Fruit fly (Drosophila melanogaster): Measurements from ENCODE around the gene crq.

Gene crq

DNA sequence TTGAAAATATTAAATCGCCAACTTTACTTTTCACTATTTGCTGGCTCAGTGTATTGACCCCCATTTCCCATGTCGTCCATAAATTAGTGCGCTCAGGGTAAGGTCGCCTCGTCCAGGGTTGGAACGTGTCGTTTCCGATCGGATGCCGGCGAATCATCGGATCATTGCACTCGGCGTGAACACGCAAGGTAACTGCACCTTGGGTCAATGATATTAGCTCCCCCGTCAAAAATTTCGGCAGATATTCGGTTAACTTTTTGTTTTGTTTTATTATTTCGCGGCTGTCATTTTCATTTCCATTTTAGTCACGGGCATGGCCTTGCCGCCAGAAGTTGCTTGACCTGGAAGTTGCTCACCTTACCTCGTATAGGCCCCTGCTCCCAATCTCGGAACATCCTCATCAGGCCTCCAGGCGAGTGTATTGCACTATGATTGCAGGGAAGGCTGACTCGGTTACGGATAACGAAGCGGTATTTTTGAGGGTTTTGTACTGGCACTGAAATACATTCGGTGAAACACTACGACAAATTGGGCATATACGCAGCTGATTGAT is 35.8 kb upstream of the crq start:
- TF ChIP-seq cnc (optimal IDR thresholded peaks at IDR 0.05) (no peak), CG12768 (GFP tag; optimal IDR thresholded peaks at IDR 0.05) (no peak), CG7101 (tag; optimal IDR thresholded peaks at IDR 0.05) (no peak), ovo (GFP tag; optimal IDR thresholded peaks at IDR 0.05) (no peak)

DNA sequence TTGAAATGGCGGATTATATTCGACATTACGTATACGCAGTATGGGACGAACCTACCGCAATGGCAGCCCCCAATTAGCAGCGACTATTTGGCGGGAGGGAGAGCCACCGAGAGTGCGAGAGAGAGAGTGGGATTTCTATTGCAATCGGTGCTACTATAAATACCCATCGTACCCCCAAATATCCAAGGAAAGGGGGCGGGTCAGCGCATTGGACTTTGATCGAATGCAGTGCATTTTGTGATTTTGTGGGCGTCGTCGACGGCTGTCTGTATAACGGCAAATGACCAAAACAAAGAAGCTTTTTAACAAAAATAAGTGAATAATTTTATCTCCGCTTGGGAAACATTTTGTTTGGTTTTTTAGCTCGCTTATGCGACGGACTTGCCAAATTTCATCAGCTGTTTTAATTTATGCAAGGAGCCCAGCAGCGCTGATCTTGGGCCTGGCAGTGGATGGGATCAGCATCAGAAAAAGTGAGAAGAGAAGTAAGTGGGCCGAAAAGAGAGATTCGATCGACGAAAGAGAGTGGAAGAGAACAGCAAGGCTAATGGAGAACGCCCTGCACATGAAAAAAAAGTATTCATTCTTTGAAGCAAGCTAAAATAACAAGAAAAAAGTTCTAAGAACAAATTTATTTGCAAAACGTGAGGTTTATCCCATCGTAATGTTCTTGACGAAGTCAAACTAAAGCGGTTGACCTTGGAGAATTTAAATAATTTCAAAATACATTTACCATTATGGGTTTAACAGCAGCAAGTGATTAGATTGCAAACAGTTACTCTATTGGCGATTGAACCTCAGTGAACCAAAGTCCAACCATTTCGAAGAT is 35.1 kb upstream of the crq start:
- peak; percentile 75 for TF ChIP-seq CG12768 (GFP tag; optimal IDR thresholded peaks at IDR 0.05)
- TF ChIP-seq toe (GFP tag; optimal IDR thresholded peaks at IDR 0.05) = peak; percentile 11
- TF ChIP-seq Clk (GFP tag; optimal IDR thresholded peaks at IDR 0.05) = no peak
- no peak for TF ChIP-seq Mnt (GFP tag; optimal IDR thresholded peaks at IDR 0.05)
- TF ChIP-seq kay (GFP tag; ENCODE audit: borderline replicate concordance) = peak; percentile 91
- TF ChIP-seq Hr96 (GFP tag; optimal IDR thresholded peaks at IDR 0.05) = no peak
- TF ChIP-seq cnc (optimal IDR thresholded peaks at IDR 0.05) = no peak
- TF ChIP-seq CG7045 (GFP tag; optimal IDR thresholded peaks at IDR 0.05) = peak; percentile 2
- TF ChIP-seq bab1 (GFP tag; optimal IDR thresholded peaks at IDR 0.05) = no peak
- TF ChIP-seq CG11617 (GFP tag; optimal IDR thresholded peaks at IDR 0.05) = no peak
- no peak for TF ChIP-seq Crg-1 (GFP tag; optimal IDR thresholded peaks at IDR 0.05)
- TF ChIP-seq CG1620 (GFP tag; optimal IDR thresholded peaks at IDR 0.05) = no peak
- no peak for TF ChIP-seq cic (GFP tag; optimal IDR thresholded peaks at IDR 0.05)
- TF ChIP-seq CG7101 (tag; optimal IDR thresholded peaks at IDR 0.05) = no peak
- no peak for TF ChIP-seq tj (GFP tag; optimal IDR thresholded peaks at IDR 0.05)
- no peak for TF ChIP-seq ovo (GFP tag; optimal IDR thresholded peaks at IDR 0.05)
- no peak for TF ChIP-seq pad (GFP tag; optimal IDR thresholded peaks at IDR 0.05)
- no peak for TF ChIP-seq CG5204 (GFP tag; optimal IDR thresholded peaks at IDR 0.05)
- TF ChIP-seq CG33017 (tag; optimal IDR thresholded peaks at IDR 0.05) = no peak
- no peak for TF ChIP-seq CG14711 (tag; optimal IDR thresholded peaks at IDR 0.05)

DNA sequence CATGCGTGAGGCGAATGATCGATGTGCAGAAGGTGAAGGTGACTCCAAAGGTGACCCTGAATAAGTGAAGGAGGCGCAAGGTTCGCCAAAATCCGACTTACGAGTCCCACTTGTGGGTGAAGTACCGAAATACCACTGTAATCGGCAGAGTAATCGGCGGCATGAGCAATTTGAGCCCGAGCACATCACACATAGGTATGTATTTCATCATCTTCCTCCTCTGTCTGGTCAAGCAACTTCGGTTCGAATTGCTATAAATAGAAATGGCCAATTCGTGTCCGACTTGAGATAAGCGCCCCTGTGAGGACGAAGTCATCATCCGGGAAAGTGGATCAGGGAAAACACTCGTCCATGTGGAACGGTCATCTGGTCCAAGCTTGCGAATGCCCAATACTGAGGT is 34.3 kb upstream of the crq start:
- TF ChIP-seq CG1620 (GFP tag; optimal IDR thresholded peaks at IDR 0.05) (no peak), Clk (GFP tag; optimal IDR thresholded peaks at IDR 0.05) (no peak), Hr96 (GFP tag; optimal IDR thresholded peaks at IDR 0.05) (no peak), Crg-1 (GFP tag; optimal IDR thresholded peaks at IDR 0.05) (no peak), ovo (GFP tag; optimal IDR thresholded peaks at IDR 0.05) (no peak), cnc (optimal IDR thresholded peaks at IDR 0.05) (no peak), tj (GFP tag; optimal IDR thresholded peaks at IDR 0.05) (no peak), CG5204 (GFP tag; optimal IDR thresholded peaks at IDR 0.05) (no peak), CG12768 (GFP tag; optimal IDR thresholded peaks at IDR 0.05) (no peak), CG7101 (tag; optimal IDR thresholded peaks at IDR 0.05) (no peak), bab1 (GFP tag; optimal IDR thresholded peaks at IDR 0.05) (no peak), CG7045 (GFP tag; optimal IDR thresholded peaks at IDR 0.05) (no peak), CG14711 (tag; optimal IDR thresholded peaks at IDR 0.05) (no peak)

DNA sequence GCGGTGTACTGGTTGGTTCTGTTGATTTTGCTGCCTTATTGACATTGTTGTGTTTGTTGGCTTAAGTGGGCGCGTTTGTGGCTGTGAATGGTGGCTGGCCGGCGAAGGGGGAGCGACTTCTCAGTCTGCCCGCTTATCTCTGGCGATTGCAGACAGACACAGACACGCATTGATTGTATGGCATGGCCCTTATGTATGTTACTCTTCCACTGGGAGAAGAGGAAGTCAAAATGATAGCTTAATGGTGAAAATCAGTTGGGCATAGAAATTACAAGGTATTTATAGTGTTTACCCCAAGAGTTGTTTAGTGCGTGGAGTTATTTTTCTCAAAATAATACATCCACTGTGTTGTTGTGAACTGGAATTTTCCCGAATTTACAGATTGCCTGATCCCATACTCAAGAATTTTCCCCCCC is 33.0 kb upstream of the crq start:
- TF ChIP-seq CG1620 (GFP tag; optimal IDR thresholded peaks at IDR 0.05) = peak; percentile 89
- no peak for TF ChIP-seq cnc (optimal IDR thresholded peaks at IDR 0.05)
- peak; percentile 99 for TF ChIP-seq cic (GFP tag; optimal IDR thresholded peaks at IDR 0.05)
- peak; percentile 93 for TF ChIP-seq kay (GFP tag; ENCODE audit: borderline replicate concordance)
- TF ChIP-seq CG11617 (GFP tag; optimal IDR thresholded peaks at IDR 0.05) = peak; percentile 91
- peak; percentile 86 for TF ChIP-seq Hr96 (GFP tag; optimal IDR thresholded peaks at IDR 0.05)
- no peak for TF ChIP-seq bab1 (GFP tag; optimal IDR thresholded peaks at IDR 0.05)
- TF ChIP-seq CG12768 (GFP tag; optimal IDR thresholded peaks at IDR 0.05) = peak; percentile 96
- TF ChIP-seq ovo (GFP tag; optimal IDR thresholded peaks at IDR 0.05) = peak; percentile 99
- no peak for TF ChIP-seq toe (GFP tag; optimal IDR thresholded peaks at IDR 0.05)
- peak; percentile 76 for TF ChIP-seq Clk (GFP tag; optimal IDR thresholded peaks at IDR 0.05)
- peak; percentile 68 for TF ChIP-seq CG5204 (GFP tag; optimal IDR thresholded peaks at IDR 0.05)
- peak; percentile 28 for TF ChIP-seq tj (GFP tag; optimal IDR thresholded peaks at IDR 0.05)
- TF ChIP-seq CG33017 (tag; optimal IDR thresholded peaks at IDR 0.05) = peak; percentile 79
- TF ChIP-seq pad (GFP tag; optimal IDR thresholded peaks at IDR 0.05) = peak; percentile 78
- peak; percentile 68 for TF ChIP-seq CG7045 (GFP tag; optimal IDR thresholded peaks at IDR 0.05)
- peak; percentile 92 for TF ChIP-seq CG7101 (tag; optimal IDR thresholded peaks at IDR 0.05)
- TF ChIP-seq CG14711 (tag; optimal IDR thresholded peaks at IDR 0.05) = peak; percentile 68
- TF ChIP-seq Mnt (GFP tag; optimal IDR thresholded peaks at IDR 0.05) = peak; percentile 94
- peak; percentile 99 for TF ChIP-seq Crg-1 (GFP tag; optimal IDR thresholded peaks at IDR 0.05)

DNA sequence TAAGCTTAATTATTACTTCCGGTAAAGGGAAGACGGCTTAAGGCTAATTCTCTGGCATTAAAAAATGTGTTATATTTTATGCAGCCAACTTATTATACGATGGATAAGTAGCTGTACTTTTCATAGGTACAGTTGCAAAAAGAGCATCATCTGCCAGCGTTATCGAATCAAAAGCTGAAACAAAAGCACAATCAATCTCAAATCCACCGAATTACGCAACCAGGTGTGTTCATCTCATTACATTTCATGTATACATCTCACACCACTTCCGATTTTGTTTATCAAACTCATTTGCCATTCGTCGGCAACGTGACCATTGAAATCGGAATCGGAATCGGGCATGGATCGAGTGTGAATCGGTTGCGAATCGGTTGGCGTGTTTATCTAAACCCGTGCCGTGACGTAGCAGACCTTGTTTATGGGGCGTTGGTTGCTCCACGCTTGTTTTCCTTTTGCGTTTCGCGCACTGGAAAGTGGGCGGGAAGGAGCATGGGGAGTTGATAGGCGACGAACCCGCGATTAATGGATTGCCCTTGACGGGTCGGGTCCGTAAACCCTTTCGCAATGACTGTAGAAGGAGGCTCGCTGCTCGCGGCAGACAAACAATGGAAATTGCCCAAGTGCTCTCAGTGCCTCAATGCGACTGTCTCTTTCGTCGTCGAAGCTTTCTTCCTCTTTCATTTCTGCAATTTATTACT is 32.5 kb upstream of the crq start:
- TF ChIP-seq Clk (GFP tag; optimal IDR thresholded peaks at IDR 0.05) (no peak), CG1620 (GFP tag; optimal IDR thresholded peaks at IDR 0.05) (no peak), toe (GFP tag; optimal IDR thresholded peaks at IDR 0.05) (peak; percentile 68)
